Fruit fly (Drosophila melanogaster) whole organism, prepupa: ENCODE results near the gene CG10958.

ENCODE experiments used
- Blimp-1 ChIP-seq: fragments of 200-800 bp; sonication (Bioruptor generic); optimal IDR thresholded peaks from 3 replicates; lab custom pipeline; 2017; ENCODE audit warnings: missing biosample characterization, missing genetic modification characterization, mild to moderate bottlenecking, moderate library complexity, missing genetic modification reagents
- CG10631 ChIP-seq: fragments of 200-800 bp; sonication (Bioruptor generic); optimal IDR thresholded peaks from 2 replicates; lab custom pipeline; 2016; ENCODE audit warnings: missing biosample characterization, missing genetic modification characterization
- CG10669 ChIP-seq: fragments of 200-800 bp; sonication (Bioruptor generic); optimal IDR thresholded peaks from 3 replicates; lab custom pipeline; 2018; ENCODE audit warnings: missing biosample characterization, mild to moderate bottlenecking, missing genetic modification characterization, moderate library complexity
- CG11294 ChIP-seq: fragments of 200-800 bp; sonication (Bioruptor generic); IDR thresholded peaks from 2 replicates; pipeline ENCODE4 v1.3.6; 2022; ENCODE audit warnings: missing biosample characterization, missing genetic modification characterization
- CG11762 ChIP-seq: fragments of 200-800 bp; sonication (Bioruptor generic); optimal IDR thresholded peaks from 3 replicates; lab custom pipeline; 2016; ENCODE audit warnings: missing biosample characterization, missing genetic modification characterization; ENCODE audit not compliant: insufficient read depth
- CG11902 ChIP-seq: fragments of 200-800 bp; sonication (Bioruptor generic); optimal IDR thresholded peaks from 3 replicates; lab custom pipeline; 2016; ENCODE audit warnings: missing biosample characterization, missing genetic modification characterization
- CG15336 ChIP-seq: fragments of 200-800 bp; sonication (Bioruptor generic); IDR thresholded peaks from 2 replicates; pipeline ENCODE4 v1.3.6; 2022; ENCODE audit warnings: missing biosample characterization, missing genetic modification characterization
- CG1621 ChIP-seq: fragments of 200-800 bp; sonication (Bioruptor generic); optimal IDR thresholded peaks from 3 replicates; lab custom pipeline; 2018; ENCODE audit warnings: missing biosample characterization, mild to moderate bottlenecking, missing genetic modification characterization
- CG3032 ChIP-seq: fragments of 200-800 bp; optimal IDR thresholded peaks from 2 replicates; lab custom pipeline; 2019; ENCODE audit warnings: missing biosample characterization, mild to moderate bottlenecking, missing genetic modification characterization, moderate library complexity
- CG31627 ChIP-seq: fragments of 200-800 bp; sonication (Bioruptor generic); optimal IDR thresholded peaks from 3 replicates; lab custom pipeline; 2016; ENCODE audit warnings: missing biosample characterization, missing genetic modification characterization
- CG32006 ChIP-seq: fragments of 200-800 bp; sonication (Bioruptor generic); optimal IDR thresholded peaks from 3 replicates; lab custom pipeline; 2017; ENCODE audit warnings: missing biosample characterization, mild to moderate bottlenecking, missing genetic modification characterization
- CG34406 ChIP-seq: fragments of 200-800 bp; sonication (Bioruptor generic); optimal IDR thresholded peaks from 3 replicates; lab custom pipeline; 2016; ENCODE audit warnings: missing biosample characterization, missing genetic modification characterization
- CG3919 ChIP-seq: fragments of 200-800 bp; sonication (Bioruptor generic); optimal IDR thresholded peaks from 3 replicates; lab custom pipeline; 2016; ENCODE audit warnings: missing biosample characterization, missing genetic modification characterization
- CG4318 ChIP-seq: fragments of 200-800 bp; sonication (Bioruptor generic); optimal IDR thresholded peaks from 3 replicates; lab custom pipeline; 2017; ENCODE audit warnings: missing biosample characterization, mild to moderate bottlenecking, missing genetic modification characterization
- CG6163 ChIP-seq: fragments of 200-800 bp; sonication (Bioruptor generic); IDR thresholded peaks from 3 replicates; pipeline ENCODE4 v1.3.6; 2022; ENCODE audit warnings: missing biosample characterization, missing genetic modification characterization
- CG6276 ChIP-seq: fragments of 200-800 bp; sonication (Bioruptor generic); optimal IDR thresholded peaks from 2 replicates; lab custom pipeline; 2017; ENCODE audit warnings: missing biosample characterization, mild to moderate bottlenecking, missing genetic modification characterization
- CG6792 ChIP-seq: fragments of 200-800 bp; sonication (Bioruptor generic); optimal IDR thresholded peaks from 3 replicates; lab custom pipeline; 2016; ENCODE audit warnings: missing biosample characterization, missing genetic modification characterization
- CG6808 ChIP-seq: fragments of 200-800 bp; sonication (Bioruptor generic); optimal IDR thresholded peaks from 3 replicates; lab custom pipeline; 2017; ENCODE audit warnings: missing biosample characterization, missing genetic modification characterization, mild to moderate bottlenecking, moderate library complexity, missing genetic modification reagents
- CG6854 ChIP-seq: fragments of 200-800 bp; sonication (Bioruptor generic); optimal IDR thresholded peaks from 2 replicates; lab custom pipeline; 2017; ENCODE audit warnings: missing biosample characterization, mild to moderate bottlenecking, missing genetic modification characterization
- CG8119 ChIP-seq: fragments of 200-800 bp; sonication (Bioruptor generic); IDR thresholded peaks from 3 replicates; pipeline ENCODE4 v1.3.6; 2022; ENCODE audit warnings: missing biosample characterization, missing genetic modification characterization
- CG8319 ChIP-seq: fragments of 200-800 bp; sonication (Bioruptor generic); optimal IDR thresholded peaks from 3 replicates; lab custom pipeline; 2016; ENCODE audit warnings: missing biosample characterization, missing genetic modification characterization
- CG8632 ChIP-seq: fragments of 200-800 bp; sonication (Bioruptor generic); optimal IDR thresholded peaks from 3 replicates; lab custom pipeline; 2016; ENCODE audit warnings: missing biosample characterization, missing genetic modification characterization
- CG9139 ChIP-seq: fragments of 200-800 bp; sonication (Bioruptor generic); optimal IDR thresholded peaks from 3 replicates; lab custom pipeline; 2017; ENCODE audit warnings: missing biosample characterization, mild to moderate bottlenecking, missing genetic modification characterization
- Eip78C ChIP-seq: fragments of 200-800 bp; sonication (Bioruptor generic); peaks from one replicate; lab custom pipeline; 2016; ENCODE audit warnings: missing biosample characterization, missing genetic modification characterization
- Eip93F ChIP-seq: fragments of 200-800 bp; sonication (Bioruptor generic); optimal IDR thresholded peaks from 2 replicates; lab custom pipeline; 2016; ENCODE audit warnings: missing biosample characterization, mild to moderate bottlenecking, missing genetic modification characterization
- Ets96B ChIP-seq: fragments of 200-800 bp; optimal IDR thresholded peaks from 2 replicates; lab custom pipeline; 2019; ENCODE audit warnings: missing biosample characterization, mild to moderate bottlenecking, missing genetic modification characterization, moderate library complexity
- Gug ChIP-seq: fragments of 200-800 bp; sonication (Bioruptor generic); IDR thresholded peaks from 2 replicates; pipeline ENCODE4 v1.3.6; 2022; ENCODE audit warnings: missing biosample characterization, missing genetic modification characterization
- Hr38 ChIP-seq: sonication (Bioruptor generic); optimal IDR thresholded peaks from 2 replicates; lab custom pipeline; 2016; ENCODE audit warnings: missing biosample characterization, missing genetic modification characterization
- Hr39 ChIP-seq: fragments of 200-800 bp; sonication (Bioruptor generic); optimal IDR thresholded peaks from 2 replicates; lab custom pipeline; 2016; ENCODE audit warnings: missing biosample characterization, missing genetic modification characterization
- Hr4 ChIP-seq: fragments of 200-800 bp; sonication (Bioruptor generic); optimal IDR thresholded peaks from 3 replicates; lab custom pipeline; 2016; ENCODE audit warnings: missing biosample characterization, missing genetic modification characterization
- Lpt ChIP-seq: fragments of 200-800 bp; sonication (Bioruptor generic); optimal IDR thresholded peaks from 3 replicates; lab custom pipeline; 2016; ENCODE audit warnings: missing biosample characterization, missing genetic modification characterization
- Met ChIP-seq: fragments of 200-800 bp; sonication (Bioruptor generic); optimal IDR thresholded peaks from 3 replicates; lab custom pipeline; 2016; ENCODE audit warnings: missing biosample characterization, missing genetic modification characterization
- Smox ChIP-seq: fragments of 200-800 bp; sonication (Bioruptor generic); optimal IDR thresholded peaks from 3 replicates; lab custom pipeline; 2016; ENCODE audit warnings: missing biosample characterization, missing genetic modification characterization
- Sox102F ChIP-seq: fragments of 200-800 bp; sonication (Bioruptor generic); optimal IDR thresholded peaks from 2 replicates; lab custom pipeline; 2016; ENCODE audit warnings: missing biosample characterization, mild to moderate bottlenecking, missing genetic modification characterization
- Sox14 ChIP-seq: fragments of 200-800 bp; sonication (Bioruptor generic); optimal IDR thresholded peaks from 3 replicates; lab custom pipeline; 2016; ENCODE audit warnings: missing biosample characterization, missing genetic modification characterization
- Sox15 ChIP-seq: fragments of 200-800 bp; sonication (Bioruptor generic); optimal IDR thresholded peaks from 3 replicates; lab custom pipeline; 2016; ENCODE audit warnings: missing biosample characterization, missing genetic modification characterization
- cyc ChIP-seq: fragments of 200-800 bp; sonication (Bioruptor generic); optimal IDR thresholded peaks from 3 replicates; lab custom pipeline; 2016; ENCODE audit warnings: missing biosample characterization, missing genetic modification characterization
- dac ChIP-seq: fragments of 200-800 bp; sonication (Bioruptor generic); optimal IDR thresholded peaks from 2 replicates; lab custom pipeline; 2017; ENCODE audit warnings: missing biosample characterization, mild to moderate bottlenecking, missing genetic modification characterization
- dsx ChIP-seq: fragments of 200-800 bp; optimal IDR thresholded peaks from 3 replicates; lab custom pipeline; 2019; ENCODE audit warnings: missing biosample characterization, mild to moderate bottlenecking, missing genetic modification characterization, moderate library complexity; ENCODE audit not compliant: poor library complexity, severe bottlenecking
- eg ChIP-seq: fragments of 200-800 bp; sonication (Bioruptor generic); IDR thresholded peaks from 3 replicates; pipeline ENCODE4 v1.3.6; 2022; ENCODE audit warnings: missing biosample characterization, missing genetic modification characterization
- esn ChIP-seq: fragments of 200-800 bp; sonication (Bioruptor generic); optimal IDR thresholded peaks from 2 replicates; lab custom pipeline; 2016; ENCODE audit warnings: missing biosample characterization, mild to moderate bottlenecking, missing genetic modification characterization, moderate library complexity
- fd59A ChIP-seq: fragments of 200-800 bp; sonication (Bioruptor generic); optimal IDR thresholded peaks from 2 replicates; lab custom pipeline; 2017; ENCODE audit warnings: missing biosample characterization, mild to moderate bottlenecking, missing genetic modification characterization, missing genetic modification reagents
- fd85E ChIP-seq: fragments of 200-800 bp; sonication (Bioruptor generic); optimal IDR thresholded peaks from 3 replicates; lab custom pipeline; 2016; ENCODE audit warnings: missing biosample characterization, missing genetic modification characterization
- fkh ChIP-seq: fragments of 200-800 bp; sonication (Bioruptor generic); optimal IDR thresholded peaks from 3 replicates; lab custom pipeline; 2017; ENCODE audit warnings: missing biosample characterization, mild to moderate bottlenecking, missing genetic modification characterization, moderate library complexity
- lz ChIP-seq: fragments of 200-800 bp; sonication (Bioruptor generic); optimal IDR thresholded peaks from 3 replicates; lab custom pipeline; 2016; ENCODE audit warnings: missing biosample characterization, missing genetic modification characterization
- net ChIP-seq: fragments of 200-800 bp; sonication (Bioruptor generic); optimal IDR thresholded peaks from 3 replicates; lab custom pipeline; 2016; ENCODE audit warnings: missing biosample characterization, missing genetic modification characterization
- pdm3 ChIP-seq: fragments of 200-800 bp; sonication (Bioruptor generic); optimal IDR thresholded peaks from 3 replicates; lab custom pipeline; 2016; ENCODE audit warnings: missing biosample characterization, missing genetic modification characterization
- salr ChIP-seq, 2 experiments: fragments of 200-800 bp; sonication (Bioruptor generic); optimal IDR thresholded peaks; 3 replicates each; lab custom pipeline; 2016 to 2018; ENCODE audit warnings: missing biosample characterization in 2 of 2, missing genetic modification characterization in 2 of 2, mild to moderate bottlenecking in 1 of 2
- spab ChIP-seq: fragments of 200-800 bp; sonication (Bioruptor generic); optimal IDR thresholded peaks from 2 replicates; lab custom pipeline; 2017; ENCODE audit warnings: missing biosample characterization, mild to moderate bottlenecking, missing genetic modification characterization, missing genetic modification reagents
- ss ChIP-seq, 2 experiments: fragments of 200-800 bp; sonication (Bioruptor generic); optimal IDR thresholded peaks; 2 replicates in 1 of 2; 3 replicates in 1 of 2; lab custom pipeline; 2017 to 2018; ENCODE audit warnings: mild to moderate bottlenecking in 2 of 2, missing biosample characterization in 2 of 2, missing genetic modification characterization in 2 of 2, moderate library complexity in 1 of 2
- svp ChIP-seq: fragments of 200-800 bp; sonication (Bioruptor generic); peaks from one replicate; lab custom pipeline; 2016; ENCODE audit warnings: missing biosample characterization, missing genetic modification characterization

The CG10958 gene

DNA sequence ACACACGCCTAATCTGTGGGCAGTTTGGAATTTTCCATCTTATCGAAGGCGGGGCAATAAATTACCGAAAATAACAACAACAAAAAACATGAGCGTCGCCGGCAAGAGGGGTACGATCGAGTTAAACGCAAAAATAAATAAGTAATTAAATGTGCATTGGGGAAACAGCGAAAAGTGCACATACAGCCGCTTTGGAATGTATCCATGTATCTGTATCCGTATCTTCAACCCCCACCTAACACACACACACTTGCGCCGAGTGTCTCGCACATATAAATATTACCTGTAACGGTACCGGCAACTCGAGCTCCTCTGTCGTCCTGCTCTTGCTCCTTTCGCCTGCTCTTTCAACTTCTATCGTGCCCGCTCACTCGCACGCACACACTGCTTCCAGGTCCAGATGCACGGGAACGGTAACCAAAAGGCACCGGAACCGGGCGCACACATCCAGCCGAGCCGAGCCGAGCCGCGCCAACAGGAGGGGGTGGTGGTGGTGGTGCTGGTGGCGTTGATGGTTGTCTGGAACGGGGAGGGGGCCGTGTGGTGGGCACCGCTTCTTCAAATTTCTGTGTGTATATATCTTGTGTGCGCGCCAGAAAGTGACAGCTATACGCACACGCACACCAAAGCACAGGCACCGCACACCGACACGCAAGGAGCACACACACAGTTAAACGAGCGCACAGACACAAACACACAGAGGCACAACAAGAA, 9.4 kb downstream of the CG10958 start:
- TF ChIP-seq esn (GFP tag; lab: Kevin White, UChicago) (peak; percentile 47), svp (GFP tag; lab: Kevin White, UChicago) (peak; percentile 83), CG9139 (GFP tag; lab: Kevin White, UChicago) (no peak), CG3919 (GFP tag; lab: Kevin White, UChicago) (peak; percentile 17), Hr38 (GFP tag; lab: Kevin White, UChicago) (no peak), CG8119 (GFP tag; lab: Robert Waterston, UW) (0 out of 3 replicates have a peak, but pooled peaks have one; percentile 41), CG8632 (GFP tag; lab: Kevin White, UChicago) (peak; percentile 17), net (GFP tag; lab: Kevin White, UChicago) (peak; percentile 47), Sox14 (no peak), CG15336 (GFP tag; lab: Robert Waterston, UW) (no peak), Hr39 (GFP tag; lab: Kevin White, UChicago) (peak; percentile 21), CG34406 (GFP tag; lab: Kevin White, UChicago) (peak; percentile 6), fd85E (GFP tag; lab: Kevin White, UChicago) (no peak), cyc (GFP tag; lab: Kevin White, UChicago) (no peak), fkh (GFP tag; lab: Kevin White, UChicago) (no peak), CG32006 (peak; percentile 12), Sox102F (GFP tag; lab: Kevin White, UChicago) (no peak), Blimp-1 (GFP tag; lab: Kevin White, UChicago) (no peak), Met (peak; percentile 24), CG6276 (no peak), Smox (GFP tag; lab: Kevin White, UChicago) (no peak), Sox15 (GFP tag; lab: Kevin White, UChicago) (no peak), CG6808 (GFP tag; lab: Kevin White, UChicago) (peak; percentile 47), CG4318 (GFP tag; lab: Kevin White, UChicago) (no peak), eg (GFP tag; lab: Robert Waterston, UW) (peak; percentile 57), CG1621 (peak; percentile 85), CG11902 (GFP tag; lab: Kevin White, UChicago) (no peak), Ets96B (tag; lab: Kevin White, UChicago) (peak; percentile 28), CG11762 (GFP tag; lab: Kevin White, UChicago) (no peak), lz (GFP tag; lab: Kevin White, UChicago) (no peak), Eip78C (GFP tag; lab: Kevin White, UChicago) (peak; percentile 68), CG31627 (GFP tag; lab: Kevin White, UChicago) (no peak), CG3032 (tag; lab: Kevin White, UChicago) (peak; percentile 3), CG6163 (GFP tag; lab: Robert Waterston, UW) (peak; percentile 57; the same call in 1 of the 3 replicates), CG10669 (GFP tag; lab: Kevin White, UChicago) (no peak), fd59A (GFP tag; lab: Kevin White, UChicago) (no peak), Eip93F (GFP tag; lab: Kevin White, UChicago) (peak; percentile 0), spab (GFP tag; lab: Kevin White, UChicago) (no peak), Hr4 (GFP tag; lab: Kevin White, UChicago) (no peak), dac (GFP tag; lab: Kevin White, UChicago) (no peak), salr (GFP tag; optimal IDR thresholded peaks at IDR 0.05; lab: Kevin White, UChicago) (peak in 1 of 2 experiments; percentile 9), Gug (no peak), CG6792 (GFP tag; lab: Kevin White, UChicago) (peak; percentile 20), Lpt (GFP tag; lab: Kevin White, UChicago) (no peak), pdm3 (peak; percentile 8), CG10631 (GFP tag; lab: Kevin White, UChicago) (no peak), CG6854 (GFP tag; lab: Kevin White, UChicago) (peak; percentile 38), dsx (GFP tag; lab: Kevin White, UChicago) (no peak), ss (GFP tag; optimal IDR thresholded peaks at IDR 0.05; lab: Kevin White, UChicago) (peak; percentile 52 to 70), CG8319 (GFP tag; lab: Kevin White, UChicago) (no peak), CG11294 (no peak)
